Fruit fly (Drosophila melanogaster) whole organism, embryonic: ENCODE measurements around the gene Pep.

Source experiments
- CG17385 ChIP-seq: fragments of 200-800 bp; sonication (Bioruptor generic); optimal IDR thresholded peaks from 3 replicates; lab custom pipeline; 2018; ENCODE audit warnings: missing biosample characterization, mild to moderate bottlenecking, missing genetic modification characterization
- HHEX ChIP-seq: fragments of 200-800 bp; sonication (Bioruptor generic); optimal IDR thresholded peaks from 3 replicates; lab custom pipeline; 2017; ENCODE audit warnings: missing biosample characterization, mild to moderate bottlenecking, missing genetic modification characterization, missing genetic modification reagents
- wor ChIP-seq: fragments of 200-800 bp; sonication (Bioruptor generic); IDR thresholded peaks from 2 replicates; pipeline ENCODE4 v1.3.6; 2022; ENCODE audit warnings: missing biosample characterization, missing genetic modification characterization

DNA sequence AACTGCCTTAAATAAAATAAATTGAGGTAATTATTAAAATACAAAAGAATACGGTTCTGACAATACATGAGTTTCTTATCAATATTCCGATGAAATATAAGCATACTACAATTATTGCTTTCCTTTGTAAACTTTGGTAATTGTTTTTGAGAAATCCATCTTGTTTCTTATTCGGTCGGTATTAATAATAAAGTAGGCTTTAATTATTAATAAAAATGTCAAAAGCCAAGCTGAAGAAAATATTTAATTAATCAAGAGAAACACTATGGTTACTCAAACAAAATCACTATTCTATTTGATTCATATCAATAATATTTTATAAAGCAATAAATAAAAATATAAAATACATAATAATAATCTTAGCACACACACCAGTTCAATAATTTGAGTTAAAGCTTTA, 1.8 kb upstream of the Pep start, which contains the start of gene CG43085:
- TF ChIP-seq CG17385 (GFP tag; lab: Kevin White, UChicago) (no peak), HHEX (no peak), wor (GFP tag; lab: Robert Waterston, UW) (no peak)
